Fruit fly (Drosophila melanogaster) whole organism, pupa: ENCODE measurements around the gene Lcp65Aa.

Experiments
- CG12605 ChIP-seq: fragments of 200-800 bp; sonication (Bioruptor generic); IDR thresholded peaks from 2 replicates; pipeline ENCODE4 v1.3.6; 2022; ENCODE audit warnings: missing biosample characterization, missing genetic modification characterization
- CG9948 ChIP-seq: fragments of 200-800 bp; sonication (Bioruptor generic); optimal IDR thresholded peaks from 2 replicates; lab custom pipeline; 2018; ENCODE audit warnings: missing biosample characterization, mild to moderate bottlenecking, missing genetic modification characterization, moderate library complexity
- EcR ChIP-seq: fragments of 200-800 bp; sonication (Bioruptor generic); optimal IDR thresholded peaks from 3 replicates; lab custom pipeline; 2019; ENCODE audit warnings: missing biosample characterization, missing genetic modification characterization, mild to moderate bottlenecking, moderate library complexity, missing genetic modification reagents

DNA sequence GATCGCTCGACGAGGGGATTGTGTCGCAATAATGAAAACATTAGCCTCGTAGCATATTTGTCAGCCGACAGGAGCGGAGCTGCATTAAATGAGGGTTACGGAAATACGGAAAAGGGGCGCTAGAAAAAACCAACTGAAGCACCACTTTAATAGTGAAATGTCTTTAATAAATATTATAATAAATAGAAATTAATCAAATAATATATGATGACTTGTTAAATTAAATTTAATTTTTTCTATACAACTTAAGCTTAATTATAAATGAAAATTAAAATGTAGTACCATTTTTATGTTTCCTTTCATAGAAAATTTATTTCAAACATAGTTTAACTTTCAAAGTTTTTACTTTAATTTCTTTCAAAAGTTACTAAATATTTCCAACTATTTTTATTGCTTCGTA, 10.9 kb downstream of the Lcp65Aa start:
- TF ChIP-seq CG9948 (tag; lab: Kevin White, UChicago), result no peak
- TF ChIP-seq EcR (GFP tag; lab: Kevin White, UChicago), result no peak
- no peak for TF ChIP-seq CG12605 (GFP tag; lab: Robert Waterston, UW)
